Worm (Caenorhabditis elegans) whole organism, L1 larva: Measurements from ENCODE around the gene K07E3.9.

Source experiments
- blmp-1 ChIP-seq: fragments of 150-350 bp; optimal IDR thresholded peaks from 2 replicates; lab custom pipeline; 2014; ENCODE audit warnings: missing biosample characterization, missing genetic modification characterization
- egl-13 ChIP-seq: sonication (generic microtip); optimal IDR thresholded peaks from 2 replicates; lab custom pipeline; 2016; ENCODE audit warnings: missing genotype, missing genetic modification reagents, missing genetic modification characterization, missing compliant biosample characterization
- isw-1 ChIP-seq: fragments of 200-800 bp; sonication (Bioruptor generic); IDR thresholded peaks from 2 replicates; pipeline ENCODE4 v1.3.6; 2022; ENCODE audit warnings: missing genetic modification characterization, missing compliant biosample characterization
- lin-15B ChIP-seq: fragments of 150-350 bp; sonication (generic microtip); optimal IDR thresholded peaks from 3 replicates; lab custom pipeline; 2014; ENCODE audit warnings: missing biosample characterization, missing genetic modification characterization
- nhr-12 ChIP-seq: sonication (generic microtip); optimal IDR thresholded peaks from 2 replicates; lab custom pipeline; 2017; ENCODE audit warnings: missing biosample characterization, missing genetic modification characterization
- nhr-237 ChIP-seq: fragments of 150-350 bp; optimal IDR thresholded peaks from 2 replicates; lab custom pipeline; 2014; ENCODE audit warnings: missing biosample characterization, missing genetic modification characterization

DNA sequence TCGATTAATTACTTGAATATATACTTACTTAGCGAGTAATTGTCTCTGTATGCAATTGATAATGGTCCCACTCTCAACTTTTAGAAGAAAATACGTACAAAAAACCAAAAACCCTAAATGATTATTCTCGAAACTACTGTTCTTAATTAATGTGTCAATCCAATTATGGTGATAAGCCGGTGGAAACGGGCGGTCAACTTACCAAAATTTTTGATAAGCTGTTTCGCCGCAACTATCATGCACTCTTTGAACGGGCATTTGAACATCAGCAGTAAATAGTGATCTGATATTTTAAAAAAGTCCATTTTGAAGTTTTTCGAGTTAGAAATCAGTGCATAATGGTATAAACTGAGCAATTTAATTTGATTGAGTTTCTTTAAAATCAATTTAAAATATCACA is 29.6 kb upstream of the K07E3.9 start:
- TF ChIP-seq blmp-1 (tag; lab: Kevin White, UChicago) (no peak), egl-13 (tag; lab: Kevin White, UChicago) (no peak), lin-15B (no peak), isw-1 (GFP tag; lab: Robert Waterston, UW) (no peak), nhr-12 (no peak), nhr-237 (tag; lab: Kevin White, UChicago) (no peak)
